Fruit fly (Drosophila melanogaster) whole organism, embryonic: ENCODE measurements around the gene CG14234.

Experiments used
- B-H2 ChIP-seq: fragments of 200-800 bp; sonication (Bioruptor generic); optimal IDR thresholded peaks from 2 replicates; lab custom pipeline; 2018; ENCODE audit warnings: missing biosample characterization, mild to moderate bottlenecking, missing genetic modification characterization
- CG11723 ChIP-seq: fragments of 200-800 bp; sonication (Bioruptor generic); optimal IDR thresholded peaks from 2 replicates; lab custom pipeline; 2017; ENCODE audit warnings: missing biosample characterization, mild to moderate bottlenecking, missing genetic modification characterization
- CG14965 ChIP-seq: fragments of 200-800 bp; sonication (Bioruptor generic); optimal IDR thresholded peaks from 2 replicates; lab custom pipeline; 2016; ENCODE audit warnings: missing biosample characterization, missing genetic modification characterization, borderline replicate concordance
- CG15601 ChIP-seq: fragments of 200-800 bp; sonication (Bioruptor generic); optimal IDR thresholded peaks from 3 replicates; lab custom pipeline; 2019; ENCODE audit warnings: missing biosample characterization, mild to moderate bottlenecking, missing genetic modification characterization, moderate library complexity
- CG16863 ChIP-seq: fragments of 200-800 bp; sonication (Bioruptor generic); optimal IDR thresholded peaks from 3 replicates; lab custom pipeline; 2016; ENCODE audit warnings: missing biosample characterization, missing genetic modification characterization
- CG17802 ChIP-seq: fragments of 200-800 bp; sonication (Bioruptor generic); optimal IDR thresholded peaks from 2 replicates; lab custom pipeline; 2018; ENCODE audit warnings: missing biosample characterization, mild to moderate bottlenecking, missing genetic modification characterization, moderate library complexity
- CG18011 ChIP-seq: fragments of 200-800 bp; sonication (Bioruptor generic); optimal IDR thresholded peaks from 2 replicates; lab custom pipeline; 2017; ENCODE audit warnings: missing biosample characterization, missing genetic modification characterization, mild to moderate bottlenecking, moderate library complexity, missing genotype
- CG3065 ChIP-seq: fragments of 200-800 bp; sonication (Bioruptor generic); optimal IDR thresholded peaks from 2 replicates; lab custom pipeline; 2016; ENCODE audit warnings: missing biosample characterization, missing genetic modification characterization
- CG31365 ChIP-seq: fragments of 200-800 bp; sonication (Bioruptor generic); optimal IDR thresholded peaks from 2 replicates; lab custom pipeline; 2018; ENCODE audit warnings: missing biosample characterization, mild to moderate bottlenecking, missing genetic modification characterization
- CG31388 ChIP-seq: fragments of 200-800 bp; sonication (Bioruptor generic); optimal IDR thresholded peaks from 2 replicates; lab custom pipeline; 2016; ENCODE audit warnings: missing biosample characterization, missing genetic modification characterization
- CG3281 ChIP-seq: fragments of 200-800 bp; sonication (Bioruptor generic); optimal IDR thresholded peaks from 3 replicates; lab custom pipeline; 2017; ENCODE audit warnings: missing biosample characterization, mild to moderate bottlenecking, missing genetic modification characterization
- CG4282 ChIP-seq: fragments of 200-800 bp; sonication (Bioruptor generic); optimal IDR thresholded peaks from 2 replicates; lab custom pipeline; 2016; ENCODE audit warnings: missing biosample characterization, missing genetic modification characterization
- CG4360 ChIP-seq: fragments of 200-800 bp; sonication (Bioruptor generic); IDR thresholded peaks from 2 replicates; pipeline ENCODE4 v1.3.6; 2022; ENCODE audit warnings: missing biosample characterization, missing genetic modification characterization
- CG5953 ChIP-seq: fragments of 200-800 bp; sonication (Bioruptor generic); IDR thresholded peaks from 2 replicates; pipeline ENCODE4 v1.3.6; 2022; ENCODE audit warnings: missing biosample characterization, missing genetic modification characterization
- CG6765 ChIP-seq: fragments of 200-800 bp; sonication (Bioruptor generic); optimal IDR thresholded peaks from 3 replicates; lab custom pipeline; 2017; ENCODE audit warnings: missing biosample characterization, mild to moderate bottlenecking, missing genetic modification characterization
- CG7928 ChIP-seq: fragments of 200-800 bp; sonication (Bioruptor generic); optimal IDR thresholded peaks from 2 replicates; lab custom pipeline; 2017; ENCODE audit warnings: missing biosample characterization, mild to moderate bottlenecking, missing genetic modification characterization
- D ChIP-seq, 2 experiments: fragments of 200-800 bp in 1 of 2; fragments of >200 bp in 1 of 2; sonication (Bioruptor generic) in 1 of 2; optimal IDR thresholded peaks; 2 replicates in 1 of 2; 3 replicates in 1 of 2; lab custom pipeline; 2017; ENCODE audit warnings: mild to moderate bottlenecking in 1 of 2, missing biosample characterization in 1 of 2, missing genetic modification characterization in 1 of 2, missing genetic modification reagents in 1 of 2
- D19A ChIP-seq: fragments of 200-800 bp; optimal IDR thresholded peaks from 3 replicates; lab custom pipeline; 2019; ENCODE audit warnings: missing biosample characterization, mild to moderate bottlenecking, missing genetic modification characterization, moderate library complexity
- Dp ChIP-seq: fragments of 200-800 bp; sonication (Bioruptor generic); optimal IDR thresholded peaks from 2 replicates; lab custom pipeline; 2018; ENCODE audit warnings: missing biosample characterization, mild to moderate bottlenecking, missing genetic modification characterization, moderate library complexity
- E2f1 ChIP-seq: fragments of 200-800 bp; sonication (Bioruptor generic); IDR thresholded peaks from 2 replicates; pipeline ENCODE4 v1.3.6; 2022; ENCODE audit warnings: missing biosample characterization, missing genetic modification characterization
- Fer2 ChIP-seq: fragments of 200-800 bp; sonication (Bioruptor generic); optimal IDR thresholded peaks from 2 replicates; lab custom pipeline; 2018; ENCODE audit warnings: missing biosample characterization, mild to moderate bottlenecking, missing genetic modification characterization, moderate library complexity
- H2.0 ChIP-seq: fragments of 200-800 bp; sonication (Bioruptor generic); IDR thresholded peaks from 2 replicates; pipeline ENCODE4 v1.3.6; 2022; ENCODE audit warnings: missing biosample characterization, missing genetic modification characterization
- HLHmδ ChIP-seq: fragments of 200-800 bp; sonication (Bioruptor generic); optimal IDR thresholded peaks from 2 replicates; lab custom pipeline; 2018; ENCODE audit warnings: missing biosample characterization, mild to moderate bottlenecking, missing genetic modification characterization, moderate library complexity
- Hey ChIP-seq: fragments of 200-800 bp; sonication (Bioruptor generic); optimal IDR thresholded peaks from 3 replicates; lab custom pipeline; 2018; ENCODE audit warnings: missing biosample characterization, mild to moderate bottlenecking, missing genetic modification characterization
- Hr78 ChIP-seq, 2 experiments: fragments of 200-800 bp in 1 of 2; fragments of >200 bp in 1 of 2; sonication (Bioruptor generic) in 1 of 2; optimal IDR thresholded peaks; 2 replicates each; lab custom pipeline; 2017 to 2019; ENCODE audit warnings: missing biosample characterization in 2 of 2, missing genetic modification characterization in 2 of 2, mild to moderate bottlenecking in 1 of 2, moderate library complexity in 1 of 2
- MBD-R2 ChIP-seq: fragments of 200-800 bp; sonication (Bioruptor generic); IDR thresholded peaks from 2 replicates; pipeline ENCODE4 v1.3.6; 2022; ENCODE audit warnings: missing biosample characterization, missing genetic modification characterization
- MESR4 ChIP-seq: fragments of 200-800 bp; sonication (Bioruptor generic); optimal IDR thresholded peaks from 2 replicates; lab custom pipeline; 2018; ENCODE audit warnings: missing biosample characterization, mild to moderate bottlenecking, missing genetic modification characterization, moderate library complexity
- MTF-1 ChIP-seq: fragments of 200-800 bp; sonication (Bioruptor generic); optimal IDR thresholded peaks from 2 replicates; lab custom pipeline; 2018; ENCODE audit warnings: missing biosample characterization, mild to moderate bottlenecking, missing genetic modification characterization, borderline replicate concordance
- Meics ChIP-seq: fragments of 200-800 bp; sonication (Bioruptor generic); optimal IDR thresholded peaks from 2 replicates; lab custom pipeline; 2017; ENCODE audit warnings: missing biosample characterization, mild to moderate bottlenecking, missing genetic modification characterization
- Nf-YA ChIP-seq: fragments of 200-800 bp; sonication (Bioruptor generic); IDR thresholded peaks from 2 replicates; pipeline ENCODE4 v1.3.6; 2022; ENCODE audit warnings: missing biosample characterization, missing genetic modification characterization
- ara ChIP-seq: fragments of 200-800 bp; sonication (Bioruptor generic); IDR thresholded peaks from 2 replicates; pipeline ENCODE4 v1.3.6; 2022; ENCODE audit warnings: missing biosample characterization, missing genetic modification characterization
- bigmax ChIP-seq: fragments of 200-800 bp; sonication (Bioruptor generic); optimal IDR thresholded peaks from 2 replicates; lab custom pipeline; 2018; ENCODE audit warnings: missing biosample characterization, mild to moderate bottlenecking, missing genetic modification characterization
- crol ChIP-seq: fragments of 200-800 bp; sonication (Bioruptor generic); IDR thresholded peaks from 2 replicates; pipeline ENCODE4 v1.3.6; 2022; ENCODE audit warnings: missing biosample characterization, missing genetic modification characterization
- emc ChIP-seq: fragments of 200-800 bp; sonication (Bioruptor generic); optimal IDR thresholded peaks from 2 replicates; lab custom pipeline; 2016; ENCODE audit warnings: missing biosample characterization, missing genetic modification characterization
- ems ChIP-seq: fragments of 200-800 bp; sonication (Bioruptor generic); optimal IDR thresholded peaks from 3 replicates; lab custom pipeline; 2016; ENCODE audit warnings: missing biosample characterization, missing genetic modification characterization
- ewg ChIP-seq: fragments of 200-800 bp; sonication (Bioruptor generic); optimal IDR thresholded peaks from 3 replicates; lab custom pipeline; 2017; ENCODE audit warnings: mild to moderate bottlenecking, missing biosample characterization, missing genetic modification reagents, missing genetic modification characterization
- fd102C ChIP-seq: fragments of 200-800 bp; sonication (Bioruptor generic); optimal IDR thresholded peaks from 2 replicates; lab custom pipeline; 2018; ENCODE audit warnings: missing biosample characterization, mild to moderate bottlenecking, missing genetic modification characterization, moderate library complexity
- fru ChIP-seq: fragments of >200 bp; optimal IDR thresholded peaks from 2 replicates; lab custom pipeline; 2017
- nau ChIP-seq: fragments of 200-800 bp; sonication (Bioruptor generic); optimal IDR thresholded peaks from 3 replicates; lab custom pipeline; 2017; ENCODE audit warnings: missing biosample characterization, mild to moderate bottlenecking, missing genetic modification characterization, missing genetic modification reagents
- nerfin-2 ChIP-seq: fragments of 200-800 bp; sonication (Bioruptor generic); IDR thresholded peaks from 2 replicates; pipeline ENCODE4 v1.3.6; 2022; ENCODE audit warnings: missing biosample characterization, missing genetic modification characterization; ENCODE audit not compliant: partially characterized antibody
- onecut ChIP-seq: fragments of 200-800 bp; sonication (Bioruptor generic); IDR thresholded peaks from 2 replicates; pipeline ENCODE4 v1.3.6; 2022; ENCODE audit warnings: missing biosample characterization, missing genetic modification characterization
- pan ChIP-seq, 4 experiments: fragments of >200 bp in 3 of 4; fragments of 200-800 bp in 1 of 4; sonication (Bioruptor generic) in 1 of 4; optimal IDR thresholded peaks in 3 of 4; IDR thresholded peaks in 1 of 4; 2 replicates each; pipeline versions ENCODE4 v1.3.6 to Lab custom; 2017 to 2022; ENCODE audit warnings: missing biosample characterization in 2 of 4, missing genetic modification characterization in 2 of 4, mixed read lengths in 1 of 4
- phol ChIP-seq: fragments of 200-800 bp; sonication (Bioruptor generic); optimal IDR thresholded peaks from 3 replicates; lab custom pipeline; 2018; ENCODE audit warnings: missing biosample characterization, mild to moderate bottlenecking, missing genetic modification characterization, moderate library complexity
- pnt ChIP-seq: fragments of 200-800 bp; sonication (Bioruptor generic); optimal IDR thresholded peaks from 3 replicates; lab custom pipeline; 2016; ENCODE audit warnings: missing biosample characterization, missing genetic modification characterization
- ro ChIP-seq: fragments of 200-800 bp; sonication (Bioruptor generic); IDR thresholded peaks from 2 replicates; pipeline ENCODE4 v1.3.6; 2022; ENCODE audit warnings: missing biosample characterization, missing genetic modification characterization
- sob ChIP-seq: fragments of 200-800 bp; sonication (Bioruptor generic); IDR thresholded peaks from 2 replicates; pipeline ENCODE4 v1.3.6; 2022; ENCODE audit warnings: missing biosample characterization, missing genetic modification characterization
- tll ChIP-seq, 2 experiments: fragments of 200-800 bp in 1 of 2; fragments of >200 bp in 1 of 2; sonication (Bioruptor generic) in 1 of 2; optimal IDR thresholded peaks; 2 replicates each; lab custom pipeline; 2017 to 2019; ENCODE audit warnings: missing biosample characterization in 2 of 2, missing genetic modification characterization in 2 of 2, mild to moderate bottlenecking in 1 of 2, moderate library complexity in 1 of 2
- vvl ChIP-seq: fragments of 200-800 bp; sonication (Bioruptor generic); IDR thresholded peaks from 2 replicates; pipeline ENCODE4 v1.3.6; 2022; ENCODE audit warnings: missing biosample characterization, missing genetic modification characterization
- wek ChIP-seq: fragments of 200-800 bp; sonication (Bioruptor generic); optimal IDR thresholded peaks from 3 replicates; lab custom pipeline; 2018; ENCODE audit warnings: missing biosample characterization, mild to moderate bottlenecking, missing genetic modification characterization, moderate library complexity
- wor ChIP-seq: fragments of 200-800 bp; sonication (Bioruptor generic); IDR thresholded peaks from 2 replicates; pipeline ENCODE4 v1.3.6; 2022; ENCODE audit warnings: missing biosample characterization, missing genetic modification characterization

CG14234 gene

DNA sequence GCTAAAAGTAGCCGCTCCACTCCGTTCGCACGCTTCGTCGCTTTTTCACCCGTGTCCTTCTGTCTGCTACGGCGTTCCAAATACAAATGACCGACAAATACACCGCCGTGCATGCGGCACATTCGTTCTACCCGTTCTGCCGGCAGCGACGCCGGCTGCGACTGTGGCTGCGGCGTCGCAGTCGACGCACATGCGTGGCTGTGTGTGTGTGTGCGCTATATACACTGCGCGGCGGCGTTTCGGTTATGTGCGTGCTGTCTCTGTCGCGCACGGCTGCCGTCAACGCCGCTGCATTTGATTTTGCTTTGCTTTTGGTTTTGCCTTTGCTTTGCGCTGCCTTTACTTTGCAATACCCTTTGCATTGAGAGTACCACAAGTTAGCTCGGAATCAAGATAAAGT lies 48.1 kb downstream of the CG14234 start, which contains the start of gene zld (continued):
- TF ChIP-seq vvl (no peak), H2.0 (GFP tag; lab: Robert Waterston, UW) (no peak), onecut (GFP tag; lab: Robert Waterston, UW) (no peak), CG16863 (GFP tag; lab: Kevin White, UChicago) (no peak), phol (no peak), Nf-YA (GFP tag; lab: Robert Waterston, UW) (no peak), fd102C (GFP tag; lab: Kevin White, UChicago) (peak; percentile 40), CG17802 (tag; lab: Kevin White, UChicago) (no peak), pnt (GFP tag; lab: Kevin White, UChicago) (no peak), D19A (tag; lab: Kevin White, UChicago) (no peak), wek (GFP tag; lab: Kevin White, UChicago) (peak; percentile 1), CG15601 (tag; lab: Kevin White, UChicago) (no peak), fru (lab: Kevin White, UChicago) (no peak), Meics (no peak), ara (no peak), Fer2 (no peak), CG4360 (GFP tag; lab: Robert Waterston, UW) (peak; percentile 49), bigmax (GFP tag; lab: Kevin White, UChicago) (no peak), CG11723 (GFP tag; lab: Kevin White, UChicago) (no peak), nerfin-2 (GFP tag; lab: Robert Waterston, UW) (no peak), Dp (no peak), crol (GFP tag; lab: Robert Waterston, UW) (no peak), CG3065 (no peak), CG31365 (tag; lab: Kevin White, UChicago) (no peak), MBD-R2 (GFP tag; lab: Robert Waterston, UW) (no peak), CG6765 (no peak), HLHmδ (GFP tag; lab: Kevin White, UChicago) (peak; percentile 25), CG31388 (GFP tag; lab: Kevin White, UChicago) (no peak), MESR4 (no peak), wor (GFP tag; lab: Robert Waterston, UW) (no peak), ems (no peak), CG14965 (GFP tag; lab: Kevin White, UChicago) (no peak), B-H2 (GFP tag; lab: Kevin White, UChicago) (no peak), MTF-1 (GFP tag; lab: Kevin White, UChicago) (no peak), CG5953 (GFP tag; lab: Robert Waterston, UW) (no peak), CG3281 (GFP tag; lab: Kevin White, UChicago) (no peak), CG4282 (GFP tag; lab: Kevin White, UChicago) (no peak), Hey (tag; lab: Kevin White, UChicago) (no peak), CG7928 (GFP tag; lab: Kevin White, UChicago) (no peak), nau (no peak), Hr78 (GFP tag; optimal IDR thresholded peaks at IDR 0.05; lab: Kevin White, UChicago) (no peak), D (optimal IDR thresholded peaks at IDR 0.05; lab: Kevin White, UChicago) (no peak), D (GFP tag; optimal IDR thresholded peaks at IDR 0.05; lab: Kevin White, UChicago) (no peak), sob (GFP tag; lab: Robert Waterston, UW) (no peak), tll (GFP tag; optimal IDR thresholded peaks at IDR 0.05; lab: Kevin White, UChicago) (peak in 1 of 2 experiments; percentile 32), CG18011 (GFP tag; lab: Kevin White, UChicago) (no peak), E2f1 (GFP tag; lab: Robert Waterston, UW) (no peak), emc (GFP tag; lab: Kevin White, UChicago) (no peak), pan (optimal IDR thresholded peaks at IDR 0.05; lab: Kevin White, UChicago) (no peak), pan (GFP tag; optimal IDR thresholded peaks at IDR 0.05 in 1 of 2, IDR thresholded peaks at IDR 0.05 in 1 of 2) (no peak), ewg (GFP tag; lab: Kevin White, UChicago) (peak; percentile 73), ro (GFP tag; lab: Robert Waterston, UW) (no peak)
